Worm (Caenorhabditis elegans) whole organism, L3 larva: ENCODE measurements around the gene twnk-1.

Experiments used
- ama-1 ChIP-seq: fragments of 150-350 bp; optimal IDR thresholded peaks from 2 replicates; lab custom pipeline; 2018
- ceh-16 ChIP-seq: sonication (generic microtip); optimal IDR thresholded peaks from 2 replicates; lab custom pipeline; 2017; ENCODE audit warnings: missing biosample characterization, missing genetic modification characterization
- ceh-9 ChIP-seq: sonication (generic microtip); optimal IDR thresholded peaks from 2 replicates; lab custom pipeline; 2018; ENCODE audit warnings: missing biosample characterization, missing genetic modification characterization
- egl-27 ChIP-seq: sonication (generic microtip); optimal IDR thresholded peaks from 4 replicates; lab custom pipeline; 2017; ENCODE audit warnings: missing biosample characterization, missing genetic modification reagents, missing genetic modification characterization
- hmg-11 ChIP-seq: sonication (generic microtip); optimal IDR thresholded peaks from 2 replicates; lab custom pipeline; 2016; ENCODE audit warnings: missing genetic modification characterization, missing compliant biosample characterization
- nhr-25 ChIP-seq: sonication (generic microtip); optimal IDR thresholded peaks from 2 replicates; lab custom pipeline; 2017; ENCODE audit warnings: missing biosample characterization, missing genetic modification characterization

DNA sequence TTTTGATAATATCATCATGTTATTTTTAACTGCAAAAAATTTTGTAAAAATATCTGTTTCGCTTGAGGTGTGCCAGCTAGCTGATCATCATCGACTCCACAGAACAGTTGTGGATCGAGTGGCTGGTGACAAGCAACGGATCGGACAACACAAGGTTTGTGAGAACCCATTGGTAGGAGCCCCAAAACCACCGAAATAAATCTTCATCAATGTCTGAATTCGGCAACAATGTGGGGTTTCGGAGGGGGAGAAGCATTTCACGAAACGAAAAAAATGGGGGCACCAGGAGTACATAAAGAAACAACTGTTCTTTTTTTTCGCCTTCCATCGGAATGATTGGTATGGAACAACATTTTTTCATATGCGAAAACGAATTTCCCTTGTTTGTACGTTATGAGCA is 24.3 kb downstream of the twnk-1 start:
- TF ChIP-seq egl-27 (no peak), ceh-16 (tag; lab: Kevin White, UChicago) (no peak), nhr-25 (tag; lab: Kevin White, UChicago) (no peak), ceh-9 (tag; lab: Kevin White, UChicago) (no peak), hmg-11 (no peak), ama-1 (lab: Kevin White, UChicago) (no peak)
